Worm (Caenorhabditis elegans): ENCODE data around the gene rpb-12.

ce11 chrIV:9121545-9121944, 25.1 kb downstream of the rpb-12 start:
- TF ChIP-seq med-1 (GFP tag; optimal IDR thresholded peaks at IDR 0.05; ENCODE audit: insufficient read depth) (no peak), klf-2 (GFP tag; conservative IDR thresholded peaks at IDR 0.05) (no peak), ztf-29 (GFP tag; IDR thresholded peaks at IDR 0.05) (no peak), cog-1 (tag; optimal IDR thresholded peaks at IDR 0.05) (no peak), ztf-23 (GFP tag; IDR thresholded peaks at IDR 0.05) (no peak)

Data from whole organism, midembryonic.